Worm (Caenorhabditis elegans) whole organism, mixed stage, embryonic: ENCODE results near the gene F54D10.8.

Source experiments
- drap-1 ChIP-seq: fragments of 200-800 bp; sonication (Bioruptor generic); optimal IDR thresholded peaks from 3 replicates; lab custom pipeline; 2018; ENCODE audit warnings: mild to moderate bottlenecking, missing genetic modification characterization, missing compliant biosample characterization
- unc-39 ChIP-seq: fragments of 150-350 bp; optimal IDR thresholded peaks from 2 replicates; lab custom pipeline; 2014; ENCODE audit warnings: missing biosample characterization, missing genetic modification characterization
- ztf-11 ChIP-seq: fragments of 150-350 bp; optimal IDR thresholded peaks from 2 replicates; lab custom pipeline; 2014; ENCODE audit warnings: missing biosample characterization, missing genetic modification characterization

DNA sequence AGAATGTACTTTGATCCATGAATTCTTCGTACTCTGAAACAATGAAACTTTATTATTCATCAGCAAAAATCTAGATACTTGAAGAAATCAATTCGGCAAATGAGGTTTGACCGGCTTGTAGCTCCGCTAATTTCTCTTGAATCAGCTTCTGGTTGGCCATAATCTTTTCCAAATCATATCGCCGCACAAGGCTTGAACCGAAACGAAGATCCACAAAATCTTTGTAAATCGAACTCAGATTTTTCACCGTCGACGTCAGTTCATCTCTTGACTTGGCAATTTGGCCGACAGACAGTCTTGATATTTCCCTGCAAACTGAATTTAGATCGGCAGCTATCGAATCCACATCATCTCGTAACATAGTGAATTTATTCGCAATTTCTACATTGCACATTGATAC is 22.2 kb downstream of the F54D10.8 start:
- TF ChIP-seq ztf-11 (tag; lab: Kevin White, UChicago): no peak
- TF ChIP-seq unc-39 (tag; lab: Kevin White, UChicago): no peak
- TF ChIP-seq drap-1 (GFP tag; lab: Kevin White, UChicago): no peak
